Worm (Caenorhabditis elegans): ENCODE measurements around the gene nspd-2.
"Not testable (repeated sequence)": the region's sequence is repeated elsewhere in the genome, so short reads cannot be mapped to it uniquely, and the experiment has no call there.

nspd-2 gene

ce11 chrIV:9884257-9884656, 40.4 kb downstream of the nspd-2 start, which contains the start of the genes prp-18 and mccc-1:
prp-18 (minus strand) TSS chrIV:9884383.
mccc-1 (plus strand) TSS chrIV:9884570.
- TF ChIP-seq him-1 (tag; optimal IDR thresholded peaks at IDR 0.05), result no peak
- TF ChIP-seq dao-5 (tag; optimal IDR thresholded peaks at IDR 0.05), result no peak
- TF ChIP-seq W03F9.2 (tag; optimal IDR thresholded peaks at IDR 0.05), result no peak

ce11 chrIV:9889857-9890256, 46.0 kb downstream of the nspd-2 start, which contains the start of gene ttbk-3:
ttbk-3 (minus strand) TSS chrIV:9889957.
- TF ChIP-seq him-1 (tag; optimal IDR thresholded peaks at IDR 0.05) (no peak), dao-5 (tag; optimal IDR thresholded peaks at IDR 0.05) (no peak), W03F9.2 (tag; optimal IDR thresholded peaks at IDR 0.05) (no peak)

- TF ChIP-seq dao-5 (tag; optimal IDR thresholded peaks at IDR 0.05), result no peak
- no peak for TF ChIP-seq W03F9.2 (tag; optimal IDR thresholded peaks at IDR 0.05)
- no peak for TF ChIP-seq him-1 (tag; optimal IDR thresholded peaks at IDR 0.05)
Observed at ce11 chrIV:9891938-9892337, 48.1 kb downstream of the nspd-2 start, which contains the start of gene F32B6.4. F32B6.4 (minus strand) TSS chrIV:9892038.

DNA sequence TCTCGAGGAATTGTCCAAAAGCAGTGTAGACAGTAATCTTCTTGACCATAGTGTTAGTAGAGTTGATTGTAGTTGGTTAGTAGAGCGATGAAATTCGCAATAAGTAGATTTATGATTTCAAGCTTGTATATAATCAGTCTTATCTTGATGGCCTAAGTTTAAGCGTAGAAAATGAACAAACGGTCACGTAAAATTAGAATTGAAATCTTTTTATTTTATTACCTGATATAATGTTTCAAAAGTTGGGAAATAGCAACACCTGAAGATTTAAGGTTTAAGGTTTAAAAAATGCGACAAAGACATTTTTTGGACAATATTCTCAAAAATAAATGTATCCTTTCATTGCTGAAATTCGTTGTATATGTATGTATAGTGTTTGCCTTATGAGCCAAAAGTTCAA, 49.8 kb downstream of the nspd-2 start, which contains the start of gene sss-1:
TSS of gene sss-1 (minus strand) at position 101 of the 400 bp plus-strand sequence.
- TF ChIP-seq W03F9.2, dao-5, him-1 (tag; optimal IDR thresholded peaks at IDR 0.05): not testable (repeated sequence)

Measured in whole organism, L4/young adult.